Fruit fly (Drosophila melanogaster): Measurements from ENCODE around the gene CG17349.
A peak's percentile ranks its signal among the peaks of the same experiment; 100 is the strongest.

DNA sequence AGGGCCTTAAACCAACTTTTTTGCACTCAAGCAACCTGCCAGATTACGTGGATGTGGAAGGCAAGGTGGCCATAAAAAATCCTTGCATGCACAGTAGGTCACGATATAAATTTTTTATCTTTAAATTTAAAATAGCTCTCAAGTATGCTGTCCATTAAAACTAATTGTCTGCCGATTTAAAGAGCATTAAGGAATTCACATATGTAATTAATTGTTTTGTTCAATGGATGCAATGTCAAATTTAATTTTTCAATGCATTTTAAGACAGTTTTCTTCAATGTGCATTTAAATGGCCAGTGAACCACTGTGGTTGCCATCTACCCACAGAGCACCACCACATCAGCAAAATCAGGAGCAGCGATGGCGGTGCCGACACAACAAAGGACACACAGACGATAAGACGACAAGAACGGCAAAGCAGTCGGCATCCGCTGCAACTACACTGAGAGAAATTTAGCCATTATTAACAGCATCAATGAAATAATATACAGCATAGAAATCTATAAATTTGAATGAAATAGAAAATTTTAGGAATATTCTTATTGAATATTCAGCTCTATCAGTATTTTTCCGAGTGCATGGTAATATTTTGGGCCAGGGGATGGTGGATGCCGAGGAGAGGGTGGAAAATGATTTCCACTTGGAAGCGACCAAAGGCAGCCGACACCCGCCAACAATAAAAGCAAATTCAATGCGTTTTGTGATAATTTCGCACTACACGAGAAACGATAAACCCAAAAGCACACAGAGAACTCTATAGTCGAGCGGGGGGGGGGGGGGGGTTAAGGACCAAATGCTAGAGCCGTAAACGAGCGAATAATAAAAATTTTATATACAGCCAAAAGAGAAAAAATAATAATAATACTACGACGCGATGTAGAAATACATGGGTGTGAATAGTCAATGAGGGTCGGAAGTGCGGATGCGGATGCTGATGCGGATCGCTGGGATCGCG is 7.2 kb downstream of the CG17349 start:
- TF ChIP-seq Pif1A (GFP tag; optimal IDR thresholded peaks at IDR 0.05), result peak; percentile 15
- TF ChIP-seq Ets98B (GFP tag; IDR thresholded peaks at IDR 0.05), result no peak
- TF ChIP-seq CG12605 (GFP tag; IDR thresholded peaks at IDR 0.05), result no peak
- TF ChIP-seq Snoo (tag; optimal IDR thresholded peaks at IDR 0.05), result no peak
- TF ChIP-seq rn (GFP tag; IDR thresholded peaks at IDR 0.05), result no peak
- TF ChIP-seq CG8301 (tag; optimal IDR thresholded peaks at IDR 0.05), result no peak
- peak; percentile 32 for TF ChIP-seq CG15710 (tag; optimal IDR thresholded peaks at IDR 0.05)
- no peak; the same call in 2 of the 3 replicates for TF ChIP-seq fd96Ca (GFP tag; IDR thresholded peaks at IDR 0.05)
- peak; percentile 10 for TF ChIP-seq CG14655 (GFP tag; optimal IDR thresholded peaks at IDR 0.05)
- TF ChIP-seq EcR (GFP tag; optimal IDR thresholded peaks at IDR 0.05), result no peak
- TF ChIP-seq CG4496 (GFP tag; IDR thresholded peaks at IDR 0.05), result no peak; the same call in 2 of the 3 replicates
- peak; percentile 21 for TF ChIP-seq CG34367 (tag; optimal IDR thresholded peaks at IDR 0.05)
